Worm (Caenorhabditis elegans): ENCODE results near the gene T20B3.14.

DNA sequence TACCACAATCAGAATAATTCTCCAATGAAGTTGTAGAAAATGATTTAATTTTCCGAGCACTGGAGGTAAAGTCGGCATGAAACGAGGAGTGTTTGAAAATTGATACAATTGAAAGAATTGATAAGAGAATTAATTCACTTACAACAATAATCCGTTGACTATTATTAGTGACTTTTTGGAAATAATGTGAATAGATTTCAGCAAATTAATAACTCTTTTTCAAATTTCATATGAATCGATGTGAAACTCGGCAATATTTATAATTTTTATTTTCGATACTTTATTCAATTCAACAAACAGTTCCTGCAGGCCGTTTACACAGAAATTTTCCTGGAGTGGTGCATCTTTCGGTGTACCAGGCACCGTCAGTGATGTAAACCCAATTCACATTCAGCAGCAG, 30.9 kb upstream of the T20B3.14 start, which contains the start of gene clec-37:
- TF ChIP-seq fax-1 (tag; optimal IDR thresholded peaks at IDR 0.05) (no peak), dmd-4 (tag; optimal IDR thresholded peaks at IDR 0.05; ENCODE audit: borderline replicate concordance) (no peak), nfya-1 (tag; optimal IDR thresholded peaks at IDR 0.05) (no peak), dve-1 (tag; optimal IDR thresholded peaks at IDR 0.05) (no peak), ceh-48 (tag; optimal IDR thresholded peaks at IDR 0.05) (no peak), ceh-9 (tag; optimal IDR thresholded peaks at IDR 0.05) (no peak), ama-1 (optimal IDR thresholded peaks at IDR 0.05) (no peak), ahr-1 (tag; optimal IDR thresholded peaks at IDR 0.05) (no peak), fkh-10 (GFP tag; optimal IDR thresholded peaks at IDR 0.05) (no peak), syd-9 (tag; optimal IDR thresholded peaks at IDR 0.05) (no peak), zip-5 (tag; optimal IDR thresholded peaks at IDR 0.05) (no peak)
